Fruit fly (Drosophila melanogaster) whole organism, pupa: ENCODE results near the gene CG42481.

ENCODE experiments used
- CG10348 ChIP-seq: fragments of 200-800 bp; sonication (Bioruptor generic); IDR thresholded peaks from 2 replicates; pipeline ENCODE4 v1.3.6; 2022; ENCODE audit warnings: missing biosample characterization, missing genetic modification characterization
- CG12605 ChIP-seq: fragments of 200-800 bp; sonication (Bioruptor generic); IDR thresholded peaks from 2 replicates; pipeline ENCODE4 v1.3.6; 2022; ENCODE audit warnings: missing biosample characterization, missing genetic modification characterization
- CG13204 ChIP-seq: fragments of 200-800 bp; sonication (Bioruptor generic); optimal IDR thresholded peaks from 2 replicates; lab custom pipeline; 2018; ENCODE audit warnings: missing biosample characterization, mild to moderate bottlenecking, missing genetic modification characterization, moderate library complexity
- CG14655 ChIP-seq: fragments of 200-800 bp; sonication (Bioruptor generic); optimal IDR thresholded peaks from 3 replicates; lab custom pipeline; 2017; ENCODE audit warnings: mild to moderate bottlenecking, missing biosample characterization, missing genetic modification reagents, missing genetic modification characterization
- CG15710 ChIP-seq: fragments of 200-800 bp; sonication (Bioruptor generic); optimal IDR thresholded peaks from 2 replicates; lab custom pipeline; 2018; ENCODE audit warnings: missing biosample characterization, mild to moderate bottlenecking, missing genetic modification characterization, moderate library complexity
- CG17806 ChIP-seq: fragments of 200-800 bp; sonication (Bioruptor generic); optimal IDR thresholded peaks from 2 replicates; lab custom pipeline; 2018; ENCODE audit warnings: missing biosample characterization, mild to moderate bottlenecking, missing genetic modification characterization, moderate library complexity
- CG32121 ChIP-seq: fragments of 200-800 bp; sonication (Bioruptor generic); IDR thresholded peaks from 2 replicates; pipeline ENCODE4 v1.3.6; 2022; ENCODE audit warnings: missing biosample characterization, missing genetic modification characterization
- CG8159 ChIP-seq: fragments of 200-800 bp; sonication (Bioruptor generic); optimal IDR thresholded peaks from 3 replicates; lab custom pipeline; 2018; ENCODE audit warnings: missing biosample characterization, mild to moderate bottlenecking, missing genetic modification characterization, moderate library complexity
- CG9948 ChIP-seq: fragments of 200-800 bp; sonication (Bioruptor generic); optimal IDR thresholded peaks from 2 replicates; lab custom pipeline; 2018; ENCODE audit warnings: missing biosample characterization, mild to moderate bottlenecking, missing genetic modification characterization, moderate library complexity
- D1 ChIP-seq: fragments of 200-800 bp; sonication (Bioruptor generic); optimal IDR thresholded peaks from 2 replicates; lab custom pipeline; 2018; ENCODE audit warnings: missing biosample characterization, mild to moderate bottlenecking, missing genetic modification characterization, moderate library complexity
- EcR ChIP-seq: fragments of 200-800 bp; sonication (Bioruptor generic); optimal IDR thresholded peaks from 3 replicates; lab custom pipeline; 2019; ENCODE audit warnings: missing biosample characterization, missing genetic modification characterization, mild to moderate bottlenecking, moderate library complexity, missing genetic modification reagents
- Ets98B ChIP-seq: fragments of 200-800 bp; sonication (Bioruptor generic); IDR thresholded peaks from 2 replicates; pipeline ENCODE4 v1.3.6; 2022; ENCODE audit warnings: missing biosample characterization, missing genetic modification characterization
- Pif1A ChIP-seq: fragments of 200-800 bp; sonication (Bioruptor generic); optimal IDR thresholded peaks from 3 replicates; lab custom pipeline; 2016; ENCODE audit warnings: missing biosample characterization, missing genetic modification characterization
- gl ChIP-seq: fragments of 200-800 bp; sonication (Bioruptor generic); optimal IDR thresholded peaks from 2 replicates; lab custom pipeline; 2018; ENCODE audit warnings: missing biosample characterization, mild to moderate bottlenecking, missing genetic modification characterization

DNA sequence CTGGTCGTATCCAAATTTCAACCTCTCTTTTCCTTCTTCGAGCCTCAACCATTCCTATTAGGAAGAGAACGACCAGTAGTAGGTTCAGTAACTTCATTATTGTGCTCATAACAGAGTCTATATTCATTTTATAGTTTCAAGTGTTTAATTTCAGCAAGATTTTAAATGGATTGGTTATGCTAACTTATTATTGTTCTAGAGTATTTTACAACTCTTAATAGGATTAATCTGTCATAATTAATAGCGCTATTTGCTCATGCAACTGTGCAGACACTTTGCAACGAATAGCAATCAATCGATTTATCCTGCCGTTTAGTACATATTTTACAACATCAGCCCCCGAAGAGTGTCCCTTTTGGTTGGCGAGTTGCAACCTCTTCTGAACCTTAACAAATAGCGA, 2.1 kb downstream of the CG42481 start, which contains the start of gene Sfp70A4:
- TF ChIP-seq gl (tag; lab: Kevin White, UChicago) = no peak
- TF ChIP-seq CG10348 = no peak
- no peak for TF ChIP-seq EcR (GFP tag; lab: Kevin White, UChicago)
- no peak for TF ChIP-seq CG9948 (tag; lab: Kevin White, UChicago)
- TF ChIP-seq CG14655 = no peak
- TF ChIP-seq Ets98B (GFP tag; lab: Robert Waterston, UW) = no peak
- no peak for TF ChIP-seq CG32121 (GFP tag; lab: Robert Waterston, UW)
- no peak for TF ChIP-seq D1 (tag; lab: Kevin White, UChicago)
- TF ChIP-seq CG15710 (tag; lab: Kevin White, UChicago) = no peak
- no peak for TF ChIP-seq CG12605
- no peak for TF ChIP-seq CG13204 (GFP tag; lab: Kevin White, UChicago)
- TF ChIP-seq Pif1A (GFP tag; lab: Kevin White, UChicago) = no peak
- TF ChIP-seq CG17806 (tag; lab: Kevin White, UChicago) = no peak
- no peak for TF ChIP-seq CG8159
